Fruit fly (Drosophila melanogaster) whole organism, embryonic: Measurements from ENCODE around the gene pkaap.

Source experiments
- Antp ChIP-seq: fragments of 200-800 bp; sonication (Bioruptor generic); optimal IDR thresholded peaks from 3 replicates; lab custom pipeline; 2016; ENCODE audit warnings: missing biosample characterization, missing genetic modification characterization
- Bdp1 ChIP-seq: fragments of 200-800 bp; sonication (Bioruptor generic); optimal IDR thresholded peaks from 3 replicates; lab custom pipeline; 2016; ENCODE audit warnings: missing biosample characterization, missing genetic modification characterization
- Blimp-1 ChIP-seq: fragments of 200-800 bp; sonication (Bioruptor generic); optimal IDR thresholded peaks from 3 replicates; lab custom pipeline; 2018; ENCODE audit warnings: missing biosample characterization, missing genetic modification characterization, mild to moderate bottlenecking, moderate library complexity, missing genetic modification reagents
- CG10462 ChIP-seq: fragments of 200-800 bp; sonication (Bioruptor generic); optimal IDR thresholded peaks from 2 replicates; lab custom pipeline; 2016; ENCODE audit warnings: missing biosample characterization, missing genetic modification characterization
- CG10543 ChIP-seq: fragments of 200-800 bp; sonication (Bioruptor generic); optimal IDR thresholded peaks from 3 replicates; lab custom pipeline; 2017; ENCODE audit warnings: missing biosample characterization, mild to moderate bottlenecking, missing genetic modification characterization, moderate library complexity
- CG11696 ChIP-seq: fragments of 200-800 bp; sonication (Bioruptor generic); IDR thresholded peaks from 2 replicates; pipeline ENCODE4 v1.3.6; 2022; ENCODE audit warnings: missing biosample characterization, missing genetic modification characterization
- CG12155 ChIP-seq: fragments of 200-800 bp; sonication (Bioruptor generic); optimal IDR thresholded peaks from 3 replicates; lab custom pipeline; 2016; ENCODE audit warnings: missing biosample characterization, missing genetic modification characterization
- CG13123 ChIP-seq: fragments of 200-800 bp; sonication (Bioruptor generic); optimal IDR thresholded peaks from 2 replicates; lab custom pipeline; 2016; ENCODE audit warnings: missing biosample characterization, missing genetic modification characterization
- CG16815 ChIP-seq: fragments of 200-800 bp; sonication (Bioruptor generic); optimal IDR thresholded peaks from 3 replicates; lab custom pipeline; 2017; ENCODE audit warnings: missing biosample characterization, mild to moderate bottlenecking, missing genetic modification characterization
- CG17359 ChIP-seq: fragments of 200-800 bp; sonication (Bioruptor generic); optimal IDR thresholded peaks from 3 replicates; lab custom pipeline; 2018; ENCODE audit warnings: missing biosample characterization, mild to moderate bottlenecking, missing genetic modification characterization, moderate library complexity
- CG17829 ChIP-seq: fragments of 200-800 bp; optimal IDR thresholded peaks from 2 replicates; lab custom pipeline; 2019; ENCODE audit warnings: missing biosample characterization, mild to moderate bottlenecking, missing genetic modification characterization, moderate library complexity
- CG18011 ChIP-seq: fragments of 200-800 bp; sonication (Bioruptor generic); optimal IDR thresholded peaks from 2 replicates; lab custom pipeline; 2017; ENCODE audit warnings: missing biosample characterization, missing genetic modification characterization, mild to moderate bottlenecking, moderate library complexity, missing genotype
- CG18619 ChIP-seq: fragments of 200-800 bp; sonication (Bioruptor generic); optimal IDR thresholded peaks from 3 replicates; lab custom pipeline; 2017; ENCODE audit warnings: missing biosample characterization, mild to moderate bottlenecking, missing genetic modification characterization
- CG2116 ChIP-seq: fragments of 200-800 bp; sonication (Bioruptor generic); optimal IDR thresholded peaks from 3 replicates; lab custom pipeline; 2018; ENCODE audit warnings: missing biosample characterization, mild to moderate bottlenecking, missing genetic modification characterization
- CG2120 ChIP-seq: fragments of 200-800 bp; sonication (Bioruptor generic); optimal IDR thresholded peaks from 3 replicates; lab custom pipeline; 2016; ENCODE audit warnings: missing biosample characterization, missing genetic modification characterization
- CG2129 ChIP-seq: fragments of 200-800 bp; sonication (Bioruptor generic); IDR thresholded peaks from 2 replicates; pipeline ENCODE4 v1.3.6; 2022; ENCODE audit warnings: missing biosample characterization, missing genetic modification characterization; ENCODE audit not compliant: partially characterized antibody
- CG30403 ChIP-seq: fragments of 200-800 bp; sonication (Bioruptor generic); optimal IDR thresholded peaks from 3 replicates; lab custom pipeline; 2016; ENCODE audit warnings: missing biosample characterization, missing genetic modification characterization
- CG31224 ChIP-seq: fragments of 200-800 bp; sonication (Bioruptor generic); IDR thresholded peaks from 2 replicates; pipeline ENCODE4 v1.3.6; 2022; ENCODE audit warnings: missing biosample characterization, missing genetic modification characterization
- CG3407 ChIP-seq: fragments of 200-800 bp; sonication (Bioruptor generic); optimal IDR thresholded peaks from 2 replicates; lab custom pipeline; 2018; ENCODE audit warnings: missing biosample characterization, mild to moderate bottlenecking, missing genetic modification characterization
- CG34376 ChIP-seq: fragments of 200-800 bp; sonication (Bioruptor generic); optimal IDR thresholded peaks from 2 replicates; lab custom pipeline; 2018; ENCODE audit warnings: missing biosample characterization, mild to moderate bottlenecking, missing genetic modification characterization
- CG3838 ChIP-seq: fragments of 200-800 bp; sonication (Bioruptor generic); optimal IDR thresholded peaks from 3 replicates; lab custom pipeline; 2016; ENCODE audit warnings: missing biosample characterization, missing genetic modification characterization
- CG5180 ChIP-seq: fragments of 200-800 bp; sonication (Bioruptor generic); optimal IDR thresholded peaks from 3 replicates; lab custom pipeline; 2017; ENCODE audit warnings: missing biosample characterization, missing genetic modification characterization, mild to moderate bottlenecking, moderate library complexity, missing genetic modification reagents
- CG5245 ChIP-seq: fragments of 200-800 bp; sonication (Bioruptor generic); optimal IDR thresholded peaks from 3 replicates; lab custom pipeline; 2016; ENCODE audit warnings: missing biosample characterization, missing genetic modification characterization
- CG6175 ChIP-seq: fragments of 200-800 bp; sonication (Bioruptor generic); IDR thresholded peaks from 3 replicates; pipeline ENCODE4 v1.3.6; 2022; ENCODE audit warnings: missing biosample characterization, missing genetic modification characterization
- CG6254 ChIP-seq: fragments of 200-800 bp; sonication (Bioruptor generic); optimal IDR thresholded peaks from 3 replicates; lab custom pipeline; 2017; ENCODE audit warnings: mild to moderate bottlenecking, missing biosample characterization, missing genetic modification reagents, missing genetic modification characterization
- CG6272 ChIP-seq: fragments of 200-800 bp; sonication (Bioruptor generic); IDR thresholded peaks from 2 replicates; pipeline ENCODE4 v1.3.6; 2022; ENCODE audit warnings: missing biosample characterization, missing genetic modification characterization
- CG7839 ChIP-seq: fragments of 200-800 bp; sonication (Bioruptor generic); optimal IDR thresholded peaks from 3 replicates; lab custom pipeline; 2018; ENCODE audit warnings: missing biosample characterization, mild to moderate bottlenecking, missing genetic modification characterization, moderate library complexity
- CHES-1-like ChIP-seq: fragments of 200-800 bp; sonication (Bioruptor generic); optimal IDR thresholded peaks from 2 replicates; lab custom pipeline; 2016; ENCODE audit warnings: missing biosample characterization, missing genetic modification characterization
- Dad ChIP-seq: fragments of 200-800 bp; sonication (Bioruptor generic); optimal IDR thresholded peaks from 3 replicates; lab custom pipeline; 2016; ENCODE audit warnings: missing biosample characterization, missing genetic modification characterization
- Drgx ChIP-seq: fragments of 200-800 bp; sonication (Bioruptor generic); IDR thresholded peaks from 2 replicates; pipeline ENCODE4 v1.3.6; 2022; ENCODE audit warnings: missing biosample characterization, missing genetic modification characterization
- Eip74EF ChIP-seq, 2 experiments: fragments of 200-800 bp in 1 of 2; fragments of >200 bp in 1 of 2; sonication (Bioruptor generic) in 1 of 2; optimal IDR thresholded peaks; 2 replicates each; lab custom pipeline; 2017 to 2019; ENCODE audit warnings: missing biosample characterization in 2 of 2, missing genetic modification characterization in 2 of 2, mild to moderate bottlenecking in 1 of 2, moderate library complexity in 1 of 2
- HLH4C ChIP-seq: fragments of 200-800 bp; sonication (Bioruptor generic); IDR thresholded peaks from 3 replicates; pipeline ENCODE4 v1.3.6; 2022; ENCODE audit warnings: missing biosample characterization, missing genetic modification characterization; ENCODE audit not compliant: partially characterized antibody
- Side ChIP-seq: fragments of 200-800 bp; sonication (Bioruptor generic); optimal IDR thresholded peaks from 2 replicates; lab custom pipeline; 2016; ENCODE audit warnings: missing biosample characterization, missing genetic modification characterization
- Sox100B ChIP-seq: fragments of 200-800 bp; sonication (Bioruptor generic); optimal IDR thresholded peaks from 3 replicates; lab custom pipeline; 2018; ENCODE audit warnings: missing biosample characterization, mild to moderate bottlenecking, missing genetic modification characterization
- Sry-δ ChIP-seq: fragments of 200-800 bp; sonication (Bioruptor generic); optimal IDR thresholded peaks from 2 replicates; lab custom pipeline; 2016; ENCODE audit warnings: missing biosample characterization, missing genetic modification characterization
- ap ChIP-seq: fragments of 200-800 bp; sonication (Bioruptor generic); IDR thresholded peaks from 2 replicates; pipeline ENCODE4 v1.3.6; 2022; ENCODE audit warnings: missing biosample characterization, missing genetic modification characterization
- bcd ChIP-seq: fragments of 200-800 bp; sonication (Bioruptor generic); optimal IDR thresholded peaks from 2 replicates; lab custom pipeline; 2017; ENCODE audit warnings: missing biosample characterization, mild to moderate bottlenecking, missing genetic modification characterization
- cato ChIP-seq: fragments of 200-800 bp; sonication (Bioruptor generic); optimal IDR thresholded peaks from 2 replicates; lab custom pipeline; 2016; ENCODE audit warnings: missing biosample characterization, missing genetic modification characterization, borderline replicate concordance
- crc ChIP-seq: fragments of 200-800 bp; sonication (Bioruptor generic); optimal IDR thresholded peaks from 2 replicates; lab custom pipeline; 2016; ENCODE audit warnings: missing biosample characterization, missing genetic modification characterization
- crol ChIP-seq: fragments of 200-800 bp; sonication (Bioruptor generic); IDR thresholded peaks from 2 replicates; pipeline ENCODE4 v1.3.6; 2022; ENCODE audit warnings: missing biosample characterization, missing genetic modification characterization
- ems ChIP-seq: fragments of 200-800 bp; sonication (Bioruptor generic); optimal IDR thresholded peaks from 3 replicates; lab custom pipeline; 2016; ENCODE audit warnings: missing biosample characterization, missing genetic modification characterization
- fd64A ChIP-seq: fragments of 200-800 bp; sonication (Bioruptor generic); optimal IDR thresholded peaks from 3 replicates; lab custom pipeline; 2018; ENCODE audit warnings: missing biosample characterization, mild to moderate bottlenecking, missing genetic modification characterization
- fd96Cb ChIP-seq: fragments of 200-800 bp; sonication (Bioruptor generic); optimal IDR thresholded peaks from 2 replicates; lab custom pipeline; 2018; ENCODE audit warnings: missing biosample characterization, mild to moderate bottlenecking, missing genetic modification characterization, moderate library complexity
- fru ChIP-seq: fragments of >200 bp; optimal IDR thresholded peaks from 2 replicates; lab custom pipeline; 2017
- mld ChIP-seq: fragments of 200-800 bp; sonication (Bioruptor generic); IDR thresholded peaks from 3 replicates; pipeline ENCODE4 v1.3.6; 2022; ENCODE audit warnings: missing biosample characterization, missing genetic modification characterization; ENCODE audit not compliant: partially characterized antibody
- pfk ChIP-seq: fragments of 200-800 bp; sonication (Bioruptor generic); optimal IDR thresholded peaks from 2 replicates; lab custom pipeline; 2018; ENCODE audit warnings: missing biosample characterization, mild to moderate bottlenecking, missing genetic modification characterization, moderate library complexity
- phol ChIP-seq: fragments of 200-800 bp; sonication (Bioruptor generic); optimal IDR thresholded peaks from 3 replicates; lab custom pipeline; 2018; ENCODE audit warnings: missing biosample characterization, mild to moderate bottlenecking, missing genetic modification characterization, moderate library complexity
- scrt ChIP-seq: fragments of 200-800 bp; sonication (Bioruptor generic); optimal IDR thresholded peaks from 2 replicates; lab custom pipeline; 2018; ENCODE audit warnings: missing biosample characterization, mild to moderate bottlenecking, missing genetic modification characterization, moderate library complexity
- so ChIP-seq: fragments of 200-800 bp; sonication (Bioruptor generic); IDR thresholded peaks from 3 replicates; pipeline ENCODE4 v1.3.6; 2022; ENCODE audit warnings: missing biosample characterization, missing genetic modification characterization
- toy ChIP-seq: fragments of 200-800 bp; sonication (Bioruptor generic); IDR thresholded peaks from 2 replicates; pipeline ENCODE4 v1.3.6; 2022; ENCODE audit warnings: missing biosample characterization, missing genetic modification characterization
- tup ChIP-seq: fragments of 200-800 bp; sonication (Bioruptor generic); optimal IDR thresholded peaks from 2 replicates; lab custom pipeline; 2016; ENCODE audit warnings: missing biosample characterization, mild to moderate bottlenecking, missing genetic modification characterization, moderate library complexity
- zfh1 ChIP-seq: fragments of 200-800 bp; sonication (Bioruptor generic); IDR thresholded peaks from 3 replicates; pipeline ENCODE4 v1.3.6; 2022; ENCODE audit warnings: missing biosample characterization, missing genetic modification characterization

pkaap gene

DNA sequence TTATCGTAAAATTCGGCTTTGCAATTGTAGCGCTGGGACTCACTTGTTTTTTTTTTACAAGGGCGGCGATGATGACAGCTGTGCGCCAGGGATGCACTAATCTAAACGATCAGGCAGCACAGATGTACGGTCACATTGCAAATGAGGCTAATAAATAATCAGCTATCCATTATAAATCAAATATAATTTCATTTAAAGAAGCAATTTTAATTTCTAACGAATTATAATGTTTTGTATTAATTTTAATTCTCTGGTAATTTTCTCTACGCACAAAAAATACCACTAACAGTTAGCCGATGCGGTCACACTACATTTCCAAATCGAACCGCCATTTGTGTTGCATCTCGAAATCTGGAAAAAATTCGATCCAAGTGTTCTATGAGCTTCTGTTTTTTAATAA is 22.6 kb downstream of the pkaap start, which contains the start of the genes cni and fzy (continued):
- TF ChIP-seq Side (no peak), CG10543 (GFP tag; lab: Kevin White, UChicago) (no peak), CG12155 (GFP tag; lab: Kevin White, UChicago) (peak; percentile 37), CG13123 (GFP tag; lab: Kevin White, UChicago) (no peak), Eip74EF (GFP tag; optimal IDR thresholded peaks at IDR 0.05; lab: Kevin White, UChicago) (no peak), pfk (no peak), tup (GFP tag; lab: Kevin White, UChicago) (no peak), CG30403 (GFP tag; lab: Kevin White, UChicago) (peak; percentile 21), ems (GFP tag; lab: Kevin White, UChicago) (no peak), CG2120 (GFP tag; lab: Kevin White, UChicago) (peak; percentile 42), toy (GFP tag; lab: Robert Waterston, UW) (no peak), phol (peak; percentile 94), CG3407 (GFP tag; lab: Kevin White, UChicago) (no peak), CG11696 (GFP tag; lab: Robert Waterston, UW) (no peak), CG6272 (GFP tag; lab: Robert Waterston, UW) (no peak), zfh1 (no peak), Bdp1 (GFP tag; lab: Kevin White, UChicago) (peak; percentile 21), fd64A (no peak), Dad (GFP tag; lab: Kevin White, UChicago) (no peak), HLH4C (GFP tag; lab: Robert Waterston, UW) (no peak), ap (GFP tag; lab: Robert Waterston, UW) (no peak), CG2129 (no peak), CG3838 (GFP tag; lab: Kevin White, UChicago) (no peak), CG18011 (no peak), mld (GFP tag; lab: Robert Waterston, UW) (no peak), CG6175 (GFP tag; lab: Robert Waterston, UW) (no peak), fru (lab: Kevin White, UChicago) (no peak), Blimp-1 (no peak), CG5180 (GFP tag; lab: Kevin White, UChicago) (no peak), Sox100B (GFP tag; lab: Kevin White, UChicago) (no peak), CG2116 (GFP tag; lab: Kevin White, UChicago) (peak; percentile 88), CG16815 (no peak), cato (GFP tag; lab: Kevin White, UChicago) (no peak), Sry-δ (GFP tag; lab: Kevin White, UChicago) (peak; percentile 53), scrt (GFP tag; lab: Kevin White, UChicago) (no peak), Drgx (GFP tag; lab: Robert Waterston, UW) (no peak), CHES-1-like (GFP tag; lab: Kevin White, UChicago) (no peak), Antp (GFP tag; lab: Kevin White, UChicago) (no peak), bcd (GFP tag; lab: Kevin White, UChicago) (no peak), CG17359 (tag; lab: Kevin White, UChicago) (peak; percentile 1), CG18619 (GFP tag; lab: Kevin White, UChicago) (no peak), CG5245 (GFP tag; lab: Kevin White, UChicago) (peak; percentile 15), crol (GFP tag; lab: Robert Waterston, UW) (no peak), CG34376 (GFP tag; lab: Kevin White, UChicago) (peak; percentile 16), CG10462 (GFP tag; lab: Kevin White, UChicago) (no peak), fd96Cb (tag; lab: Kevin White, UChicago) (no peak), so (GFP tag; lab: Robert Waterston, UW) (no peak), CG17829 (peak; percentile 54), CG6254 (GFP tag; lab: Kevin White, UChicago) (no peak), CG31224 (GFP tag; lab: Robert Waterston, UW) (no peak), CG7839 (tag; lab: Kevin White, UChicago) (no peak), crc (GFP tag; lab: Kevin White, UChicago) (no peak)
